Worm (Caenorhabditis elegans) whole organism, L2 larva: ENCODE data around the gene cbp-1.

ENCODE experiments used
- aly-2 ChIP-seq: fragments of 150-350 bp; optimal IDR thresholded peaks from 2 replicates; lab custom pipeline; 2014; ENCODE audit warnings: missing biosample characterization, missing genetic modification characterization
- blmp-1 ChIP-seq: sonication (generic microtip); optimal IDR thresholded peaks from 2 replicates; lab custom pipeline; 2017; ENCODE audit warnings: missing genetic modification characterization, mild to moderate bottlenecking, missing compliant biosample characterization, antibody characterized with exemption, moderate library complexity; ENCODE audit not compliant: insufficient read depth
- dmd-4 ChIP-seq: sonication (generic microtip); optimal IDR thresholded peaks from 2 replicates; lab custom pipeline; 2017; ENCODE audit warnings: missing biosample characterization, missing genetic modification characterization
- elt-1 ChIP-seq: fragments of 150-350 bp; optimal IDR thresholded peaks from 2 replicates; lab custom pipeline; 2014; ENCODE audit warnings: missing biosample characterization, missing genetic modification characterization
- fos-1 ChIP-seq: fragments of 150-350 bp; optimal IDR thresholded peaks from 2 replicates; lab custom pipeline; 2014; ENCODE audit warnings: missing biosample characterization, missing genetic modification characterization
- lin-13 ChIP-seq: fragments of 150-350 bp; optimal IDR thresholded peaks from 2 replicates; lab custom pipeline; 2014; ENCODE audit warnings: missing biosample characterization, missing genetic modification reagents, missing genetic modification characterization
- nhr-25 ChIP-seq: fragments of 150-350 bp; sonication (generic microtip); optimal IDR thresholded peaks from 3 replicates; lab custom pipeline; 2014; ENCODE audit warnings: missing biosample characterization, missing genetic modification characterization
- nhr-6 ChIP-seq: fragments of 150-350 bp; optimal IDR thresholded peaks from 2 replicates; lab custom pipeline; 2014; ENCODE audit warnings: missing biosample characterization, missing genetic modification characterization
- nhr-77 ChIP-seq: fragments of 150-350 bp; optimal IDR thresholded peaks from 2 replicates; lab custom pipeline; 2014; ENCODE audit warnings: missing biosample characterization, missing genetic modification characterization
- snpc-4 ChIP-seq: fragments of 150-350 bp; optimal IDR thresholded peaks from 2 replicates; lab custom pipeline; 2014; ENCODE audit warnings: missing biosample characterization, missing genetic modification characterization
- ztf-11 ChIP-seq: sonication (generic microtip); optimal IDR thresholded peaks from 2 replicates; lab custom pipeline; 2017; ENCODE audit warnings: missing biosample characterization, missing genetic modification characterization

- TF ChIP-seq dmd-4 (tag; lab: Kevin White, UChicago) (no peak), ztf-11 (no peak), elt-1 (tag; lab: Kevin White, UChicago) (no peak), fos-1 (no peak), nhr-25 (tag; lab: Kevin White, UChicago) (no peak), lin-13 (no peak), nhr-77 (tag; lab: Kevin White, UChicago) (no peak), aly-2 (tag; lab: Kevin White, UChicago) (no peak), snpc-4 (tag; lab: Kevin White, UChicago) (no peak), nhr-6 (tag; lab: Kevin White, UChicago) (no peak), blmp-1 (tag; lab: Kevin White, UChicago) (no peak)
Measured at ce11 chrIII:9757414-9757813, 8.9 kb upstream of the cbp-1 start, which contains the start of gene vps-53.
